Fruit fly (Drosophila melanogaster): ENCODE results near the gene Idgf1.

DNA sequence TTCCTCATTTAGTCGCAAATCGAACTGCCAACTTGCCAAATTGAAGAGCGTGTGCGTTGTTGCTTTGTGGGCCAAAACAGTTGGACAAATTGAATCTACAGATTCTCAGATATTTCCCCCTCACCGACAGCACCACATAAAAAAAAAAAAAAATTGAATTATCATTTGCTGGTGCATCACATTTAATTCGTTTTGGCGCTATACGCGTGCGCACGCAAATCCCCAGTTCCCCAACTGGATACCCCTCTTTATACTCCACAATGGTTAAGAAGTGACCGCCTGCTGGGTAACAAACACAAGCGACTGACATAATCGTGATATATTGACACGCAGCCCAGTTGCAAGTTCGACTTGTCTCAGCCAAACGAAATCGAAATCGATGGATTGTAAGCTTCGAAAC, 13.3 kb downstream of the Idgf1 start:
- TF ChIP-seq EcR (GFP tag; optimal IDR thresholded peaks at IDR 0.05): no peak
- TF ChIP-seq CG8301 (tag; optimal IDR thresholded peaks at IDR 0.05): no peak
- TF ChIP-seq CG34367 (tag; optimal IDR thresholded peaks at IDR 0.05): no peak
- TF ChIP-seq CG8159 (tag; optimal IDR thresholded peaks at IDR 0.05): no peak
- TF ChIP-seq CG13204 (GFP tag; optimal IDR thresholded peaks at IDR 0.05): no peak
- TF ChIP-seq CG32121 (GFP tag; IDR thresholded peaks at IDR 0.05): no peak
- no peak for TF ChIP-seq Pif1A (GFP tag; optimal IDR thresholded peaks at IDR 0.05)
- no peak for TF ChIP-seq Snoo (tag; optimal IDR thresholded peaks at IDR 0.05)
- TF ChIP-seq CG17806 (tag; optimal IDR thresholded peaks at IDR 0.05): no peak
- TF ChIP-seq CG15710 (tag; optimal IDR thresholded peaks at IDR 0.05): no peak
- no peak for TF ChIP-seq gl (tag; optimal IDR thresholded peaks at IDR 0.05)
- no peak for TF ChIP-seq Pif1B (GFP tag; optimal IDR thresholded peaks at IDR 0.05)
